Worm (Caenorhabditis elegans): ENCODE measurements around the gene adbp-1.

ce11 chrII:11450882-11451281, 6.9 kb downstream of the adbp-1 start:
- TF ChIP-seq elt-1 (tag; optimal IDR thresholded peaks at IDR 0.05; ENCODE audit: borderline replicate concordance, insufficient read depth) = no peak
- TF ChIP-seq ces-1 (GFP tag; optimal IDR thresholded peaks at IDR 0.05) = no peak
- TF ChIP-seq nhr-237 (tag; optimal IDR thresholded peaks at IDR 0.05) = no peak
- no peak for TF ChIP-seq snpc-4 (tag; optimal IDR thresholded peaks at IDR 0.05)
- TF ChIP-seq nhr-28 (tag; optimal IDR thresholded peaks at IDR 0.05) = no peak
- no peak for TF ChIP-seq elt-3 (tag; optimal IDR thresholded peaks at IDR 0.05)
- TF ChIP-seq ceh-39 (tag; optimal IDR thresholded peaks at IDR 0.05) = no peak
- no peak for TF ChIP-seq lin-13 (tag; optimal IDR thresholded peaks at IDR 0.05)
- no peak for TF ChIP-seq sem-2 (GFP tag; optimal IDR thresholded peaks at IDR 0.05)
- no peak for TF ChIP-seq ceh-83 (GFP tag; optimal IDR thresholded peaks at IDR 0.05)
- TF ChIP-seq nhr-12 (tag; optimal IDR thresholded peaks at IDR 0.05) = no peak
- TF ChIP-seq ham-2 (GFP tag; optimal IDR thresholded peaks at IDR 0.05) = no peak
- TF ChIP-seq pha-4 (tag; optimal IDR thresholded peaks at IDR 0.05) = no peak
- no peak for TF ChIP-seq ceh-43 (GFP tag; optimal IDR thresholded peaks at IDR 0.05)
